Fruit fly (Drosophila melanogaster): ENCODE measurements around the gene Ald1.

The Ald1 gene

dm6 chr3R:26235034-26235433 is 26.4 kb downstream of the Ald1 start (continued):
- no peak for TF ChIP-seq Fer2 (tag; optimal IDR thresholded peaks at IDR 0.05)
- TF ChIP-seq CG15479 (GFP tag; optimal IDR thresholded peaks at IDR 0.05), result no peak
- peak in 1 of 2 experiments; percentile 66 for TF ChIP-seq Hr51 (GFP tag; optimal IDR thresholded peaks at IDR 0.05)
- no peak for TF ChIP-seq CG7357 (GFP tag; IDR thresholded peaks at IDR 0.05)
- no peak for TF ChIP-seq CG31224 (GFP tag; IDR thresholded peaks at IDR 0.05)
- TF ChIP-seq sob (GFP tag; IDR thresholded peaks at IDR 0.05), result 0 out of 2 replicates have a peak, but pooled peaks have one; percentile 40
- TF ChIP-seq sna (GFP tag; IDR thresholded peaks at IDR 0.05; ENCODE audit: partially characterized antibody), result no peak
- no peak for TF ChIP-seq zen (tag; optimal IDR thresholded peaks at IDR 0.05)
- TF ChIP-seq vvl (GFP tag; IDR thresholded peaks at IDR 0.05), result peak; percentile 40
- peak; percentile 43 for TF ChIP-seq tap (tag; optimal IDR thresholded peaks at IDR 0.05)
- TF ChIP-seq caup (GFP tag; optimal IDR thresholded peaks at IDR 0.05; ENCODE audit: severe bottlenecking), result no peak
- TF ChIP-seq danr (GFP tag; IDR thresholded peaks at IDR 0.05), result no peak
- TF ChIP-seq CG9817 (tag; optimal IDR thresholded peaks at IDR 0.05), result no peak
- no peak for TF ChIP-seq CG17568 (GFP tag; optimal IDR thresholded peaks at IDR 0.05)
- no peak for TF ChIP-seq dimm (GFP tag; IDR thresholded peaks at IDR 0.05)
- peak; percentile 27 for TF ChIP-seq pum (GFP tag; optimal IDR thresholded peaks at IDR 0.05)
- no peak for TF ChIP-seq Tbp (GFP tag; optimal IDR thresholded peaks at IDR 0.05)
- TF ChIP-seq Gug (GFP tag; IDR thresholded peaks at IDR 0.05), result peak; percentile 33; the same call in 1 of the 4 replicates
- no peak for TF ChIP-seq CG10959 (GFP tag; IDR thresholded peaks at IDR 0.05)
- TF ChIP-seq CG3163 (GFP tag; optimal IDR thresholded peaks at IDR 0.05), result no peak
- TF ChIP-seq D19A (tag; optimal IDR thresholded peaks at IDR 0.05), result peak; percentile 28
- TF ChIP-seq CG8281 (tag; optimal IDR thresholded peaks at IDR 0.05), result no peak
- TF ChIP-seq unpg (GFP tag; optimal IDR thresholded peaks at IDR 0.05), result peak; percentile 50
- no peak for TF ChIP-seq ewg (GFP tag; optimal IDR thresholded peaks at IDR 0.05)
- no peak for TF ChIP-seq CG9437 (GFP tag; optimal IDR thresholded peaks at IDR 0.05)
- TF ChIP-seq trh (GFP tag; optimal IDR thresholded peaks at IDR 0.05), result no peak
- TF ChIP-seq gcm (GFP tag; optimal IDR thresholded peaks at IDR 0.05), result no peak
- no peak for TF ChIP-seq Dll (GFP tag; IDR thresholded peaks at IDR 0.05; ENCODE audit: partially characterized antibody)
- TF ChIP-seq CG30431 (GFP tag; optimal IDR thresholded peaks at IDR 0.05), result no peak
- TF ChIP-seq crol (GFP tag; IDR thresholded peaks at IDR 0.05), result no peak
- TF ChIP-seq CG10147 (GFP tag; optimal IDR thresholded peaks at IDR 0.05), result no peak
- TF ChIP-seq Lim3 (GFP tag; IDR thresholded peaks at IDR 0.05), result no peak
- no peak for TF ChIP-seq CG7987 (GFP tag; optimal IDR thresholded peaks at IDR 0.05)
- TF ChIP-seq lmd (GFP tag; IDR thresholded peaks at IDR 0.05), result peak; percentile 47; the same call in 1 of the 2 replicates
- 0 out of 3 replicates have a peak, but pooled peaks have one; percentile 40 for TF ChIP-seq zfh1 (GFP tag; IDR thresholded peaks at IDR 0.05)
- TF ChIP-seq CG8388 (GFP tag; optimal IDR thresholded peaks at IDR 0.05), result peak; percentile 17
- no peak for TF ChIP-seq pita (GFP tag; optimal IDR thresholded peaks at IDR 0.05)
- no peak for TF ChIP-seq scrt (GFP tag; optimal IDR thresholded peaks at IDR 0.05)
- TF ChIP-seq Doc2 (GFP tag; IDR thresholded peaks at IDR 0.05), result no peak
- peak; percentile 73 for TF ChIP-seq Sox102F (GFP tag; optimal IDR thresholded peaks at IDR 0.05)
- TF ChIP-seq Sox100B (GFP tag; optimal IDR thresholded peaks at IDR 0.05), result peak; percentile 10
- no peak for TF ChIP-seq luna (GFP tag; optimal IDR thresholded peaks at IDR 0.05)
- no peak for TF ChIP-seq CG43689 (GFP tag; IDR thresholded peaks at IDR 0.05)
- no peak for TF ChIP-seq eyg (GFP tag; optimal IDR thresholded peaks at IDR 0.05)
- TF ChIP-seq fd102C (GFP tag; optimal IDR thresholded peaks at IDR 0.05), result no peak
- no peak for TF ChIP-seq CG42726 (GFP tag; IDR thresholded peaks at IDR 0.05; ENCODE audit: partially characterized antibody)
- no peak for TF ChIP-seq CG6813 (GFP tag; optimal IDR thresholded peaks at IDR 0.05)
- TF ChIP-seq mld (GFP tag; IDR thresholded peaks at IDR 0.05; ENCODE audit: partially characterized antibody), result no peak
- peak; percentile 48 for TF ChIP-seq Oli (tag; optimal IDR thresholded peaks at IDR 0.05)
- no peak for TF ChIP-seq CG7271 (tag; optimal IDR thresholded peaks at IDR 0.05)
